Worm (Caenorhabditis elegans) whole organism, dauer: ENCODE data around the gene str-43.
"Not testable (repeated sequence)": the region's sequence is repeated elsewhere in the genome, so short reads cannot be mapped to it uniquely, and the experiment has no call there.

ENCODE experiments used
- unc-62 ChIP-seq: sonication (generic microtip); optimal IDR thresholded peaks from 2 replicates; lab custom pipeline; 2017; ENCODE audit warnings: missing biosample characterization, missing genetic modification reagents, missing genetic modification characterization

str-43 gene

DNA sequence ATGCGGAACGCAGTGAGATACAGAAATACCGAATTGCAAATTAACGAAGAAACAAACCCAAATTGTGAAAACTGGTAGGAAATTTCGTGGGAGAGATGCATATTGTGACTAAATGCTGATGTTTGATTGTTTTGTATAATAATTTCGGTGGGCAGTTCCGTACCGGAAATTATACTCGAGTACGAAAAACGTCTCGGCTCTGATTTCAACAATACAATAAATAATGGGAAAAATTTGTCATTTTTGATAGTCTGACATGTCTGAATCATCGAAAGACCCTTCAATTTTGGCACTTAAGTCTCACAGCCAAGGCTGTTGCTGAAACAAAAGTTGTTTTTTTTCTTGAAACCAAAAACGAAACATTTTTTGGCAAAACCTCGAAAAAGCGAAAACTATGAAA, at the start of gene str-43:
Gene str-43, minus strand, starts transcription at position 101 of the 400 bp plus-strand sequence.
- TF ChIP-seq unc-62 (GFP tag; lab: Kevin White, UChicago), result no peak

ce11 chrV:15798108-15798507, 46.2 kb upstream of the str-43 start, which contains the start of gene T26E4.10:
Gene T26E4.10 (minus strand): TSS chrV:15798208.
- TF ChIP-seq unc-62 (GFP tag; lab: Kevin White, UChicago), result no peak

ce11 chrV:15796087-15796486, 44.1 kb upstream of the str-43 start, which contains the start of gene nhr-223:
Gene nhr-223 (plus strand): TSS chrV:15796387.
- no peak for TF ChIP-seq unc-62 (GFP tag; lab: Kevin White, UChicago)

DNA sequence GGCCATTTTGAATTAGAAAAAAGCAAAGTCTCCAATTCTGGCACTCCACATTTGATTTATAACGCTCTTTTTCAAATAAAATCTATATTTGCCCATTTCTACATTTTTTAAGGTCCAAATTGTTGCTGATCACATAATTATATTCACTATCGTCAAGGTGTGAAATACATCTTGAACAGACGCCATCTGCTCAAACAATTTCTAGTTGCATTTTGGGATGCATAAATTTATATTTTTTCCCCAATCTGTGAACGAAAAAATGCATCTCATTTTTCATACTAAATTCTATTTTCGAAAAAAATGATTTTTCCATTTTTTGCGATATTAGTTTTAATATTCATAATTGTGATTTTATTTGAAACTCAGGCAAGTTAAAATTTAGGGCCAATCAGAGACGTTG, 41.3 kb upstream of the str-43 start, which contains the start of gene T26E4.7:
Gene T26E4.7, plus strand, starts transcription at position 301 of the 400 bp plus-strand sequence.
- TF ChIP-seq unc-62 (GFP tag; lab: Kevin White, UChicago), result no peak

DNA sequence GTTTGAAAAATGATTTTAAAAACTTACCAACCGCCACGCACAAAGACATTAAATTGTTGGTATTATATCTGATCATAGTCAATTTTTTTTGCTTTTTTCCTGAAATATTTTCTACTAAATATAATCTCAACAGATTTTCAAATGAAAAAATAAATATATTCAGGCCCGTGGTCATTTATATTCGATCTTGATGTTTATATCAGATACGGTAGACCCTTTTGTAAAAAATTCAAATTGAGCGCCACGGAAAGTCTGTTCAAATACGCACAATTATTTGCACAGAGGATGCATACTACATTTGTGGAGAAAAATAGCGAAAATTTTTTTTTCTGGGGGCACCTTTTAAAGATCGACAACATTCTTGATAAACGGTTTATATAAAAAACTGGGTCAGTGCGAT, 40.5 kb upstream of the str-43 start, which contains the start of gene T26E4.4:
Gene T26E4.4, minus strand, starts transcription at position 101 of the 400 bp plus-strand sequence.
- no peak for TF ChIP-seq unc-62 (GFP tag; lab: Kevin White, UChicago)

- TF ChIP-seq unc-62 (GFP tag; lab: Kevin White, UChicago), result no peak
These were observed 30.5 kb upstream of the str-43 start, which contains the start of gene T26E4.3 for ce11 chrV:15782494-15782893. Gene T26E4.3 (plus strand): TSS chrV:15782794.

DNA sequence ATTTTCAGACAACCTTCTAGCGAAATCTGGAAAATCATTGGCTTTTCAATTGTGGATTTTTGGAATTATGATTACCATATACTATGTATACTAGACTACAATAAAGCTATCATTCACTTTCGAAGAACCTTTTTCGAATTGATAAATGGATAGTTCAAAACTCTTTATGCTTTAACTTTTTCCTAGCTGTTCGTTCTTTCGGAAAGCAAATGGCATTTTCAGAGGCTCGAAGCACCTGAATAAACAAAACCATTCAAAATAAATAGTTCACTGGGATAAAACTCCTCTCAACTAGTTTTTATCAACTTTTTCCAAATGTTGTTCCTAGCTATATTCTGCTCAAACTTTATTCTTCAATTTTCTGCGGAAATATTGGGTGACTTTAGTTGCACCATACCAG, 29.1 kb upstream of the str-43 start, which contains the start of gene T26E4.2:
Gene T26E4.2, plus strand, starts transcription at position 301 of the 400 bp plus-strand sequence.
- TF ChIP-seq unc-62 (GFP tag; lab: Kevin White, UChicago), result no peak

ce11 chrV:15779128-15779729, 27.3 kb upstream of the str-43 start, which contains the start of the genes nhr-285 and irld-52:
Gene nhr-285 (minus strand): TSS chrV:15779228.
Gene irld-52 (plus strand): TSS chrV:15779679.
- no peak for TF ChIP-seq unc-62 (GFP tag; lab: Kevin White, UChicago)

ce11 chrV:15776651-15777050, 24.7 kb upstream of the str-43 start, which contains the start of gene nhr-283:
Gene nhr-283 (minus strand): TSS chrV:15776751.
- TF ChIP-seq unc-62 (GFP tag; lab: Kevin White, UChicago), result no peak

- TF ChIP-seq unc-62 (GFP tag; lab: Kevin White, UChicago), result no peak
These were observed 22.0 kb upstream of the str-43 start for ce11 chrV:15773941-15774340.

ce11 chrV:15773141-15773540, 21.2 kb upstream of the str-43 start, which contains the start of gene nhr-60:
Gene nhr-60 (minus strand): TSS chrV:15773241.
- TF ChIP-seq unc-62 (GFP tag; lab: Kevin White, UChicago), result no peak

- TF ChIP-seq unc-62 (GFP tag; lab: Kevin White, UChicago), result no peak
These were observed 17.1 kb upstream of the str-43 start, which contains the start of gene F57A10.4 for ce11 chrV:15769072-15769471. Gene F57A10.4 (plus strand): TSS chrV:15769438.

ce11 chrV:15766122-15766594, 14.2 kb upstream of the str-43 start, which contains the start of the genes haf-3 and F57A10.2:
Gene haf-3 (minus strand): TSS chrV:15766172.
Gene F57A10.2 (plus strand): TSS chrV:15766575.
- TF ChIP-seq unc-62 (GFP tag; lab: Kevin White, UChicago), result no peak

- TF ChIP-seq unc-62 (GFP tag; lab: Kevin White, UChicago), result no peak
These were observed 6.5 kb upstream of the str-43 start, which contains the start of gene str-9 for ce11 chrV:15758449-15758848. Gene str-9 (plus strand): TSS chrV:15758749.

DNA sequence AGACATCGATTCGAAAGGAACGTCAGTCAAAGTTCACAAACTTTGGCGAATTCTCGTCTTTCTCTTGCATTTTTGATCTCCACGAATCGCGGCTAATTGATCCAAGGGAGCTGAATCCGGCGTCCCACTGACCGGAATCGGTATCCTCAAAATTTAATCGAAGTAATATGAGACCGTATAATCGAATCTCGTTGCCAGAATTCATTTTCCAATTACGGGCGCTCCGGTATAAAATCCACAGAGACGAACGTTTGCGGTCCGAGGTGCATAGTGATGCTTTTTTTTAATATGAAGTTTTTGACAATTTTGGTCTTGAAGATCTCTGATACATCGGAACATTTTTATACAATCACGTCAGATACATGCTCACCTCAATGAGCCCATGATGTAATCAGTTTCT, 5.7 kb upstream of the str-43 start:
- TF ChIP-seq unc-62 (GFP tag; lab: Kevin White, UChicago), result no peak

ce11 chrV:15754731-15755130, 2.8 kb upstream of the str-43 start, which contains the start of gene str-8:
Gene str-8 (plus strand): TSS chrV:15755031.
- TF ChIP-seq unc-62 (GFP tag; lab: Kevin White, UChicago), result not testable (repeated sequence)
